4 fruit fly cellular contexts compared by ENCODE assay signal in genomic region chr3L:18142969-18143368, dm6.
TF ChIP-seq lines count a peak whose summit lies in the region.

No protein-coding gene starts in this region.

- no peak for TF ChIP-seq CTCF in whole organism, embryonic (GFP tag; optimal IDR thresholded peaks at IDR 0.05; lab: Kevin White, UChicago)

TF ChIP-seq in whole organism, adult, 20 proteins besides CTCF, POLR2A, EP300 and RAD21:
- TF ChIP-seq pad (GFP tag; optimal IDR thresholded peaks at IDR 0.05; lab: Kevin White, UChicago): no peak
- TF ChIP-seq Mnt (GFP tag; optimal IDR thresholded peaks at IDR 0.05; lab: Kevin White, UChicago): no peak
- no peak for TF ChIP-seq kay (GFP tag; lab: Kevin White, UChicago; ENCODE audit: borderline replicate concordance)
- no peak for TF ChIP-seq Crg-1 (GFP tag; optimal IDR thresholded peaks at IDR 0.05; lab: Kevin White, UChicago)
- TF ChIP-seq CG7101 (tag; optimal IDR thresholded peaks at IDR 0.05; lab: Kevin White, UChicago): peak; percentile 25
- no peak for TF ChIP-seq CG5204 (GFP tag; optimal IDR thresholded peaks at IDR 0.05; lab: Kevin White, UChicago)
- no peak for TF ChIP-seq toe (GFP tag; optimal IDR thresholded peaks at IDR 0.05; lab: Kevin White, UChicago)
- TF ChIP-seq ovo (GFP tag; optimal IDR thresholded peaks at IDR 0.05; lab: Kevin White, UChicago): peak; percentile 27
- TF ChIP-seq Clk (GFP tag; optimal IDR thresholded peaks at IDR 0.05; lab: Kevin White, UChicago): no peak
- TF ChIP-seq CG14711 (tag; optimal IDR thresholded peaks at IDR 0.05; lab: Kevin White, UChicago): no peak
- TF ChIP-seq cnc (optimal IDR thresholded peaks at IDR 0.05; lab: Kevin White, UChicago): no peak
- no peak for TF ChIP-seq cic (GFP tag; optimal IDR thresholded peaks at IDR 0.05; lab: Kevin White, UChicago)
- no peak for TF ChIP-seq CG33017 (tag; optimal IDR thresholded peaks at IDR 0.05; lab: Kevin White, UChicago)
- no peak for TF ChIP-seq CG7045 (GFP tag; optimal IDR thresholded peaks at IDR 0.05; lab: Kevin White, UChicago)
- no peak for TF ChIP-seq CG12768 (GFP tag; optimal IDR thresholded peaks at IDR 0.05; lab: Kevin White, UChicago)
- TF ChIP-seq tj (GFP tag; optimal IDR thresholded peaks at IDR 0.05; lab: Kevin White, UChicago): no peak

TF ChIP-seq in whole organism, embryonic, 481 proteins besides CTCF, POLR2A, EP300 and RAD21 (continues in another document):
- TF ChIP-seq Med (GFP tag; lab: Kevin White, UChicago): peak; percentile 54
- peak; percentile 68 for TF ChIP-seq CG13894 (tag; optimal IDR thresholded peaks at IDR 0.05; lab: Kevin White, UChicago)
- no peak for TF ChIP-seq bbx (GFP tag; IDR thresholded peaks at IDR 0.05; lab: Robert Waterston, UW; ENCODE audit: partially characterized antibody)
- TF ChIP-seq CG15269 (tag; optimal IDR thresholded peaks at IDR 0.05; lab: Kevin White, UChicago): no peak
- no peak for TF ChIP-seq Ets97D (GFP tag; optimal IDR thresholded peaks at IDR 0.05; lab: Kevin White, UChicago)
- 0 out of 3 replicates have a peak, but pooled peaks have one; percentile 11 for TF ChIP-seq ci (GFP tag; IDR thresholded peaks at IDR 0.05; lab: Robert Waterston, UW)
- peak; percentile 75 for TF ChIP-seq sens (GFP tag; lab: Kevin White, UChicago)
- no peak for TF ChIP-seq Oaz (GFP tag; IDR thresholded peaks at IDR 0.05; lab: Robert Waterston, UW)
- no peak for TF ChIP-seq nerfin-2 (GFP tag; IDR thresholded peaks at IDR 0.05; lab: Robert Waterston, UW; ENCODE audit: partially characterized antibody)
- TF ChIP-seq CG2678 (tag; optimal IDR thresholded peaks at IDR 0.05; lab: Kevin White, UChicago): peak; percentile 11
- TF ChIP-seq dysf (GFP tag; IDR thresholded peaks at IDR 0.05; lab: Robert Waterston, UW): no peak
- TF ChIP-seq CG15073 (GFP tag; optimal IDR thresholded peaks at IDR 0.05; lab: Kevin White, UChicago): no peak
- no peak for TF ChIP-seq croc (GFP tag; conservative IDR thresholded peaks at IDR 0.05; lab: Robert Waterston, UW)
- TF ChIP-seq eve (GFP tag; optimal IDR thresholded peaks at IDR 0.05; lab: Kevin White, UChicago): peak in 1 of 2 experiments; percentile 17
- TF ChIP-seq ATbp (GFP tag; optimal IDR thresholded peaks at IDR 0.05; lab: Kevin White, UChicago): peak; percentile 51
- no peak for TF ChIP-seq CG18011 (GFP tag; optimal IDR thresholded peaks at IDR 0.05; lab: Kevin White, UChicago)
- TF ChIP-seq stwl (tag; optimal IDR thresholded peaks at IDR 0.05; lab: Kevin White, UChicago): no peak
- TF ChIP-seq Poxn (GFP tag; IDR thresholded peaks at IDR 0.05; lab: Robert Waterston, UW): no peak
- no peak for TF ChIP-seq CG4707 (GFP tag; optimal IDR thresholded peaks at IDR 0.05; lab: Kevin White, UChicago)
- TF ChIP-seq Ravus (GFP tag; IDR thresholded peaks at IDR 0.05; lab: Robert Waterston, UW): no peak
- peak; percentile 13 for TF ChIP-seq CG2875 (GFP tag; optimal IDR thresholded peaks at IDR 0.05; lab: Kevin White, UChicago)
- peak; percentile 17; the same call in 1 of the 2 replicates for TF ChIP-seq E2f2 (GFP tag; IDR thresholded peaks at IDR 0.05; lab: Robert Waterston, UW)
- TF ChIP-seq CG12071 (GFP tag; optimal IDR thresholded peaks at IDR 0.05; lab: Kevin White, UChicago): no peak
- no peak for TF ChIP-seq CG3838 (GFP tag; optimal IDR thresholded peaks at IDR 0.05; lab: Kevin White, UChicago)
- TF ChIP-seq CG11723 (GFP tag; optimal IDR thresholded peaks at IDR 0.05; lab: Kevin White, UChicago): no peak
- no peak for TF ChIP-seq Lpt (GFP tag; optimal IDR thresholded peaks at IDR 0.05; lab: Kevin White, UChicago)
- no peak for TF ChIP-seq br (optimal IDR thresholded peaks at IDR 0.05; lab: Kevin White, UChicago)

TF ChIP-seq in whole organism, prepupa, 60 proteins besides CTCF, POLR2A, EP300 and RAD21:
- TF ChIP-seq fkh (GFP tag; optimal IDR thresholded peaks at IDR 0.05; lab: Kevin White, UChicago) (peak; percentile 61), dsx (GFP tag; optimal IDR thresholded peaks at IDR 0.05; lab: Kevin White, UChicago; ENCODE audit: poor library complexity, severe bottlenecking) (no peak)

TF ChIP-seq in whole organism, wandering third instar larva, 38 proteins besides CTCF, POLR2A, EP300 and RAD21:
- TF ChIP-seq woc (GFP tag; optimal IDR thresholded peaks at IDR 0.05; lab: Kevin White, UChicago) (no peak), Myc (optimal IDR thresholded peaks at IDR 0.05; lab: Kevin White, UChicago) (no peak), foxo (GFP tag; optimal IDR thresholded peaks at IDR 0.05; lab: Kevin White, UChicago) (peak in 1 of 2 experiments; percentile 39), ey (GFP tag; optimal IDR thresholded peaks at IDR 0.05; lab: Kevin White, UChicago) (peak; percentile 31), Sp1 (GFP tag; optimal IDR thresholded peaks at IDR 0.05; lab: Kevin White, UChicago) (no peak), GATAd (GFP tag; optimal IDR thresholded peaks at IDR 0.05; lab: Kevin White, UChicago) (no peak), tai (GFP tag; optimal IDR thresholded peaks at IDR 0.05; lab: Kevin White, UChicago) (peak; percentile 45), Rel (GFP tag; optimal IDR thresholded peaks at IDR 0.05; lab: Kevin White, UChicago) (no peak), Rel (tag; optimal IDR thresholded peaks at IDR 0.05; lab: Kevin White, UChicago) (no peak), sv (GFP tag; optimal IDR thresholded peaks at IDR 0.05; lab: Kevin White, UChicago) (no peak), psq (GFP tag; optimal IDR thresholded peaks at IDR 0.05; lab: Kevin White, UChicago) (no peak), Vsx2 (GFP tag; optimal IDR thresholded peaks at IDR 0.05; lab: Kevin White, UChicago; ENCODE audit: partially characterized antibody) (no peak), Hnf4 (GFP tag; optimal IDR thresholded peaks at IDR 0.05; lab: Kevin White, UChicago) (peak; percentile 40), dl (GFP tag; optimal IDR thresholded peaks at IDR 0.05; lab: Kevin White, UChicago; ENCODE audit: insufficient read depth in 1 of 2, partially characterized antibody in 2 of 2) (no peak), Hr78 (GFP tag; optimal IDR thresholded peaks at IDR 0.05; lab: Kevin White, UChicago) (no peak), Mio (GFP tag; optimal IDR thresholded peaks at IDR 0.05; lab: Kevin White, UChicago) (no peak), Dfd (GFP tag; optimal IDR thresholded peaks at IDR 0.05; lab: Kevin White, UChicago) (no peak), pan (optimal IDR thresholded peaks at IDR 0.05; lab: Kevin White, UChicago) (no peak), brk (GFP tag; optimal IDR thresholded peaks at IDR 0.05; lab: Kevin White, UChicago) (no peak), Dif (GFP tag; optimal IDR thresholded peaks at IDR 0.05; lab: Kevin White, UChicago; ENCODE audit: partially characterized antibody) (no peak), CG32264 (GFP tag; optimal IDR thresholded peaks at IDR 0.05; lab: Kevin White, UChicago) (no peak), Hr83 (GFP tag; optimal IDR thresholded peaks at IDR 0.05; lab: Kevin White, UChicago; ENCODE audit: poor library complexity, severe bottlenecking) (peak; percentile 34), dsf (GFP tag; optimal IDR thresholded peaks at IDR 0.05; lab: Kevin White, UChicago; ENCODE audit: borderline replicate concordance) (no peak), rgr (GFP tag; optimal IDR thresholded peaks at IDR 0.05; lab: Kevin White, UChicago) (peak; percentile 68), dmrt93B (GFP tag; optimal IDR thresholded peaks at IDR 0.05; lab: Kevin White, UChicago) (no peak), fru (GFP tag; optimal IDR thresholded peaks at IDR 0.05; lab: Kevin White, UChicago) (peak; percentile 24), CrebA (GFP tag; optimal IDR thresholded peaks at IDR 0.05; lab: Kevin White, UChicago; ENCODE audit: borderline replicate concordance) (no peak), usp (GFP tag; optimal IDR thresholded peaks at IDR 0.05; lab: Kevin White, UChicago) (no peak), CG9705 (GFP tag; optimal IDR thresholded peaks at IDR 0.05; lab: Kevin White, UChicago) (no peak), sage (GFP tag; optimal IDR thresholded peaks at IDR 0.05; lab: Kevin White, UChicago) (no peak), Abd-B (GFP tag; optimal IDR thresholded peaks at IDR 0.05; lab: Kevin White, UChicago) (no peak), h (GFP tag; optimal IDR thresholded peaks at IDR 0.05; lab: Kevin White, UChicago) (peak; percentile 83), N (GFP tag; optimal IDR thresholded peaks at IDR 0.05; lab: Kevin White, UChicago) (no peak), OdsH (GFP tag; optimal IDR thresholded peaks at IDR 0.05; lab: Kevin White, UChicago) (peak; percentile 55), HLH106 (tag; optimal IDR thresholded peaks at IDR 0.05; lab: Kevin White, UChicago) (no peak), lola (GFP tag; optimal IDR thresholded peaks at IDR 0.05; lab: Kevin White, UChicago) (no peak), br (GFP tag; optimal IDR thresholded peaks at IDR 0.05; lab: Kevin White, UChicago) (no peak), Jra (GFP tag; optimal IDR thresholded peaks at IDR 0.05; lab: Kevin White, UChicago) (no peak), jim (GFP tag; optimal IDR thresholded peaks at IDR 0.05; lab: Kevin White, UChicago) (no peak)
TF ChIP-seq in whole organism, wandering third instar larva: peak in this region for 9.
